Worm (Caenorhabditis elegans): Measurements from ENCODE around the gene pitr-4.

The pitr-4 gene

ce11 chrV:9619850-9620249 lies 41.6 kb downstream of the pitr-4 start, which contains the start of gene idpc-6:
Gene idpc-6 (plus strand): TSS chrV:9620150.
- TF ChIP-seq ama-1 (optimal IDR thresholded peaks at IDR 0.05) (no peak), B0310.2 (tag; optimal IDR thresholded peaks at IDR 0.05) (no peak), tbx-37 (GFP tag; conservative IDR thresholded peaks at IDR 0.05) (no peak), flt-1 (GFP tag; IDR thresholded peaks at IDR 0.05) (no peak), aly-1 (tag; optimal IDR thresholded peaks at IDR 0.05) (no peak), pes-1 (GFP tag; IDR thresholded peaks at IDR 0.05) (no peak), sea-1 (GFP tag; conservative IDR thresholded peaks at IDR 0.05) (no peak), tra-4 (tag; optimal IDR thresholded peaks at IDR 0.05) (no peak), ceh-36 (tag; optimal IDR thresholded peaks at IDR 0.05) (no peak), ceh-13 (GFP tag; optimal IDR thresholded peaks at IDR 0.05) (no peak), F13C5.2 (tag; optimal IDR thresholded peaks at IDR 0.05) (no peak)

ce11 chrV:9618919-9619318 lies 42.5 kb downstream of the pitr-4 start, which contains the start of gene idpc-7:
Gene idpc-7 (minus strand): TSS chrV:9619019.
- no peak for TF ChIP-seq F13C5.2 (tag; optimal IDR thresholded peaks at IDR 0.05)
- no peak for TF ChIP-seq ama-1 (optimal IDR thresholded peaks at IDR 0.05)
- no peak for TF ChIP-seq hnd-1 (tag; optimal IDR thresholded peaks at IDR 0.05)
- no peak for TF ChIP-seq scrt-1 (GFP tag; IDR thresholded peaks at IDR 0.05)
- no peak for TF ChIP-seq B0310.2 (tag; optimal IDR thresholded peaks at IDR 0.05)
- TF ChIP-seq hmbx-1 (tag; optimal IDR thresholded peaks at IDR 0.05), result no peak
- no peak for TF ChIP-seq pes-1 (GFP tag; IDR thresholded peaks at IDR 0.05)
- TF ChIP-seq hmg-4 (GFP tag; optimal IDR thresholded peaks at IDR 0.05), result no peak
- TF ChIP-seq flt-1 (GFP tag; IDR thresholded peaks at IDR 0.05), result no peak
- TF ChIP-seq tra-4 (tag; optimal IDR thresholded peaks at IDR 0.05), result no peak
- no peak for TF ChIP-seq ceh-36 (tag; optimal IDR thresholded peaks at IDR 0.05)
- no peak for TF ChIP-seq tbx-37 (GFP tag; conservative IDR thresholded peaks at IDR 0.05)
- TF ChIP-seq aly-1 (tag; optimal IDR thresholded peaks at IDR 0.05), result no peak
- no peak for TF ChIP-seq ceh-13 (GFP tag; optimal IDR thresholded peaks at IDR 0.05)
- no peak for TF ChIP-seq tbx-11 (GFP tag; IDR thresholded peaks at IDR 0.05)
- no peak for TF ChIP-seq sea-1 (GFP tag; conservative IDR thresholded peaks at IDR 0.05)
- TF ChIP-seq ets-7 (tag; optimal IDR thresholded peaks at IDR 0.05), result no peak

- TF ChIP-seq aly-1 (tag; optimal IDR thresholded peaks at IDR 0.05) (no peak), tbx-37 (GFP tag; conservative IDR thresholded peaks at IDR 0.05) (no peak), ceh-36 (tag; optimal IDR thresholded peaks at IDR 0.05) (no peak), pes-1 (GFP tag; IDR thresholded peaks at IDR 0.05) (no peak), hmg-4 (GFP tag; optimal IDR thresholded peaks at IDR 0.05) (no peak), tra-4 (tag; optimal IDR thresholded peaks at IDR 0.05) (no peak), F13C5.2 (tag; optimal IDR thresholded peaks at IDR 0.05) (no peak), ets-7 (tag; optimal IDR thresholded peaks at IDR 0.05) (no peak), B0310.2 (tag; optimal IDR thresholded peaks at IDR 0.05) (no peak), sea-1 (GFP tag; conservative IDR thresholded peaks at IDR 0.05) (no peak), hnd-1 (tag; optimal IDR thresholded peaks at IDR 0.05) (no peak)
These were observed 43.0 kb downstream of the pitr-4 start for ce11 chrV:9618420-9618819.

ce11 chrV:9616687-9617086 lies 44.7 kb downstream of the pitr-4 start:
- TF ChIP-seq sea-1 (GFP tag; conservative IDR thresholded peaks at IDR 0.05), result no peak
- TF ChIP-seq hmg-4 (GFP tag; optimal IDR thresholded peaks at IDR 0.05), result peak; percentile 17

- TF ChIP-seq tra-4 (tag; optimal IDR thresholded peaks at IDR 0.05) (no peak), F13C5.2 (tag; optimal IDR thresholded peaks at IDR 0.05) (no peak), hmg-4 (GFP tag; optimal IDR thresholded peaks at IDR 0.05) (no peak), hnd-1 (tag; optimal IDR thresholded peaks at IDR 0.05) (no peak), ama-1 (optimal IDR thresholded peaks at IDR 0.05) (no peak), pes-1 (GFP tag; IDR thresholded peaks at IDR 0.05) (no peak), tbx-11 (GFP tag; IDR thresholded peaks at IDR 0.05) (no peak), ceh-13 (GFP tag; optimal IDR thresholded peaks at IDR 0.05) (no peak), tbx-37 (GFP tag; conservative IDR thresholded peaks at IDR 0.05) (no peak), B0310.2 (tag; optimal IDR thresholded peaks at IDR 0.05) (no peak), aly-1 (tag; optimal IDR thresholded peaks at IDR 0.05) (no peak), hmbx-1 (tag; optimal IDR thresholded peaks at IDR 0.05) (no peak), ceh-36 (tag; optimal IDR thresholded peaks at IDR 0.05) (no peak), sea-1 (GFP tag; conservative IDR thresholded peaks at IDR 0.05) (no peak), flt-1 (GFP tag; IDR thresholded peaks at IDR 0.05) (no peak), ets-7 (tag; optimal IDR thresholded peaks at IDR 0.05) (no peak)
These were observed 45.3 kb downstream of the pitr-4 start for ce11 chrV:9616130-9616529.

- no peak for TF ChIP-seq ama-1 (optimal IDR thresholded peaks at IDR 0.05)
- no peak for TF ChIP-seq aly-1 (tag; optimal IDR thresholded peaks at IDR 0.05)
- TF ChIP-seq hnd-1 (tag; optimal IDR thresholded peaks at IDR 0.05), result no peak
- TF ChIP-seq hmbx-1 (tag; optimal IDR thresholded peaks at IDR 0.05), result no peak
- TF ChIP-seq ceh-36 (tag; optimal IDR thresholded peaks at IDR 0.05), result no peak
These were observed 45.7 kb downstream of the pitr-4 start, which contains the start of gene pqn-63 for ce11 chrV:9615725-9616124. Gene pqn-63 (plus strand): TSS chrV:9616031.

- no peak for TF ChIP-seq pes-1 (GFP tag; IDR thresholded peaks at IDR 0.05)
- no peak for TF ChIP-seq tbx-37 (GFP tag; conservative IDR thresholded peaks at IDR 0.05)
- TF ChIP-seq ceh-36 (tag; optimal IDR thresholded peaks at IDR 0.05), result no peak
- no peak for TF ChIP-seq tra-4 (tag; optimal IDR thresholded peaks at IDR 0.05)
- no peak for TF ChIP-seq tbx-11 (GFP tag; IDR thresholded peaks at IDR 0.05)
- TF ChIP-seq hnd-1 (tag; optimal IDR thresholded peaks at IDR 0.05), result no peak
- TF ChIP-seq hmg-4 (GFP tag; optimal IDR thresholded peaks at IDR 0.05), result no peak
- TF ChIP-seq ets-7 (tag; optimal IDR thresholded peaks at IDR 0.05), result no peak
- TF ChIP-seq ceh-13 (GFP tag; optimal IDR thresholded peaks at IDR 0.05), result no peak
- TF ChIP-seq sea-1 (GFP tag; conservative IDR thresholded peaks at IDR 0.05), result no peak
- no peak for TF ChIP-seq flt-1 (GFP tag; IDR thresholded peaks at IDR 0.05)
- TF ChIP-seq aly-1 (tag; optimal IDR thresholded peaks at IDR 0.05), result no peak
- no peak for TF ChIP-seq ama-1 (optimal IDR thresholded peaks at IDR 0.05)
- TF ChIP-seq scrt-1 (GFP tag; IDR thresholded peaks at IDR 0.05), result no peak
- no peak for TF ChIP-seq F13C5.2 (tag; optimal IDR thresholded peaks at IDR 0.05)
- no peak for TF ChIP-seq hmbx-1 (tag; optimal IDR thresholded peaks at IDR 0.05)
- TF ChIP-seq B0310.2 (tag; optimal IDR thresholded peaks at IDR 0.05), result no peak
These were observed 52.2 kb downstream of the pitr-4 start for ce11 chrV:9609217-9609616.
